Comparison of ENCODE assay signal across 4 fruit fly cellular contexts in the genomic region with DNA sequence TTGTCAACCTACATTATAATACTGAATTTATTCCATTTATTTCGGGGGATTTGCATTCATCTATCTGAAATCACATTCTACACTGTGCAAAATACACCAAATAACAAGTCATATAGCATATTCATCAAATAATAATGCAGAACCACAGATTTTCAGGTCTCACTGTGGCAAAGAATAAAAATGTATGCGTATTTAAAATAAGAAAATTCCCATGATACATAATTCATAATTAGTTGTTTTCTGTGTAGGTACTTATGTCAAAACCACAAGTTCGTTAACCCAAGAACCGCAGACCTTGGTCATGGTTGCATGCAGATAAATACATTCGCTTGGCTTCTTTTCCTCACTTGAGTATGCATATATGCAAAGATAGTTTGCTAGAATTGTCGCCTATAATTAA.
TF ChIP-seq lines count a peak whose summit lies in the region.

No protein-coding gene starts in this region.

- TF ChIP-seq CTCF in whole organism, embryonic (GFP tag; optimal IDR thresholded peaks at IDR 0.05; lab: Kevin White, UChicago): no peak

TF ChIP-seq in whole organism, embryonic, 481 proteins besides CTCF, POLR2A, EP300 and RAD21 (continues in another document):
- TF ChIP-seq sens (GFP tag; lab: Kevin White, UChicago) (peak; percentile 26), Mes4 (GFP tag; optimal IDR thresholded peaks at IDR 0.05; lab: Kevin White, UChicago) (no peak), NC2β (GFP tag; optimal IDR thresholded peaks at IDR 0.05; lab: Kevin White, UChicago) (no peak), Awh (GFP tag; IDR thresholded peaks at IDR 0.05; lab: Robert Waterston, UW) (no peak), CG9817 (tag; optimal IDR thresholded peaks at IDR 0.05; lab: Kevin White, UChicago) (no peak), Rx (GFP tag; IDR thresholded peaks at IDR 0.05; lab: Robert Waterston, UW) (peak; percentile 8; the same call in 1 of the 2 replicates), Adf1 (GFP tag; IDR thresholded peaks at IDR 0.05; lab: Robert Waterston, UW) (no peak), Drgx (GFP tag; IDR thresholded peaks at IDR 0.05; lab: Robert Waterston, UW) (peak; percentile 47), Dll (GFP tag; IDR thresholded peaks at IDR 0.05; lab: Robert Waterston, UW; ENCODE audit: partially characterized antibody) (no peak), CG6689 (GFP tag; IDR thresholded peaks at IDR 0.05; lab: Robert Waterston, UW) (0 out of 2 replicates have a peak, but pooled peaks have one; percentile 13), CG7839 (tag; optimal IDR thresholded peaks at IDR 0.05; lab: Kevin White, UChicago) (no peak), repo (GFP tag; optimal IDR thresholded peaks at IDR 0.05; lab: Kevin White, UChicago) (no peak), Blimp-1 (GFP tag; optimal IDR thresholded peaks at IDR 0.05; lab: Kevin White, UChicago) (peak; percentile 13), MESR4 (GFP tag; optimal IDR thresholded peaks at IDR 0.05; lab: Kevin White, UChicago) (no peak), CG9609 (GFP tag; optimal IDR thresholded peaks at IDR 0.05; lab: Kevin White, UChicago) (no peak), CG1603 (tag; optimal IDR thresholded peaks at IDR 0.05; lab: Kevin White, UChicago) (no peak), gt (GFP tag; IDR thresholded peaks at IDR 0.05; lab: Robert Waterston, UW) (no peak), sisA (GFP tag; IDR thresholded peaks at IDR 0.05; lab: Robert Waterston, UW) (peak; percentile 10; the same call in 1 of the 2 replicates), cwo (GFP tag; optimal IDR thresholded peaks at IDR 0.05; lab: Kevin White, UChicago) (no peak), lbe (GFP tag; optimal IDR thresholded peaks at IDR 0.05; lab: Kevin White, UChicago) (peak; percentile 10), abd-A (tag; optimal IDR thresholded peaks at IDR 0.05; lab: Kevin White, UChicago) (no peak), Nf-YB (GFP tag; optimal IDR thresholded peaks at IDR 0.05; lab: Kevin White, UChicago) (no peak)

TF ChIP-seq in whole organism, prepupa, 60 proteins besides CTCF, POLR2A, EP300 and RAD21 (continues in another document):
- TF ChIP-seq pdm3 (GFP tag; optimal IDR thresholded peaks at IDR 0.05; lab: Kevin White, UChicago): peak; percentile 25
- no peak for TF ChIP-seq CG7368 (GFP tag; optimal IDR thresholded peaks at IDR 0.05; lab: Kevin White, UChicago)
- peak; percentile 31 for TF ChIP-seq CG3032 (tag; optimal IDR thresholded peaks at IDR 0.05; lab: Kevin White, UChicago)
- TF ChIP-seq CG1621 (tag; optimal IDR thresholded peaks at IDR 0.05; lab: Kevin White, UChicago): peak; percentile 22
- TF ChIP-seq CG6163 (GFP tag; IDR thresholded peaks at IDR 0.05; lab: Robert Waterston, UW): peak; percentile 79
- TF ChIP-seq ss (GFP tag; optimal IDR thresholded peaks at IDR 0.05; lab: Kevin White, UChicago): peak; percentile 24 to 27
- TF ChIP-seq CG16779 (tag; optimal IDR thresholded peaks at IDR 0.05; lab: Kevin White, UChicago): no peak
- no peak for TF ChIP-seq Sox15 (GFP tag; optimal IDR thresholded peaks at IDR 0.05; lab: Kevin White, UChicago)
- no peak for TF ChIP-seq esn (GFP tag; optimal IDR thresholded peaks at IDR 0.05; lab: Kevin White, UChicago)
- TF ChIP-seq dsx (GFP tag; optimal IDR thresholded peaks at IDR 0.05; lab: Kevin White, UChicago; ENCODE audit: poor library complexity, severe bottlenecking): peak; percentile 20
- TF ChIP-seq CG4318 (GFP tag; optimal IDR thresholded peaks at IDR 0.05; lab: Kevin White, UChicago): no peak
- peak; percentile 53; the same call in 2 of the 3 replicates for TF ChIP-seq eg (GFP tag; IDR thresholded peaks at IDR 0.05; lab: Robert Waterston, UW)
- no peak for TF ChIP-seq CG11762 (GFP tag; optimal IDR thresholded peaks at IDR 0.05; lab: Kevin White, UChicago; ENCODE audit: insufficient read depth)
- TF ChIP-seq Eip93F (GFP tag; optimal IDR thresholded peaks at IDR 0.05; lab: Kevin White, UChicago): no peak
- TF ChIP-seq Hr38 (GFP tag; optimal IDR thresholded peaks at IDR 0.05; lab: Kevin White, UChicago): no peak
- TF ChIP-seq OdsH (GFP tag; optimal IDR thresholded peaks at IDR 0.05; lab: Kevin White, UChicago): peak; percentile 43
- peak; percentile 44 for TF ChIP-seq CG32006 (GFP tag; optimal IDR thresholded peaks at IDR 0.05; lab: Kevin White, UChicago)
- peak; percentile 29; the same call in 1 of the 3 replicates for TF ChIP-seq CG8119 (GFP tag; IDR thresholded peaks at IDR 0.05; lab: Robert Waterston, UW)
- no peak for TF ChIP-seq CG6854 (GFP tag; optimal IDR thresholded peaks at IDR 0.05; lab: Kevin White, UChicago)
- TF ChIP-seq CG6808 (GFP tag; optimal IDR thresholded peaks at IDR 0.05; lab: Kevin White, UChicago): peak; percentile 19
- peak; percentile 17 for TF ChIP-seq Hr39 (GFP tag; optimal IDR thresholded peaks at IDR 0.05; lab: Kevin White, UChicago)
- no peak for TF ChIP-seq CG11294 (GFP tag; IDR thresholded peaks at IDR 0.05; lab: Robert Waterston, UW)

TF ChIP-seq in whole organism, pupa, 21 proteins besides CTCF, POLR2A, EP300 and RAD21:
- TF ChIP-seq Ets98B (GFP tag; IDR thresholded peaks at IDR 0.05; lab: Robert Waterston, UW): no peak
- TF ChIP-seq D1 (tag; optimal IDR thresholded peaks at IDR 0.05; lab: Kevin White, UChicago): no peak
- peak; percentile 80 for TF ChIP-seq CG4496 (GFP tag; IDR thresholded peaks at IDR 0.05; lab: Robert Waterston, UW)
- TF ChIP-seq CG13204 (GFP tag; optimal IDR thresholded peaks at IDR 0.05; lab: Kevin White, UChicago): no peak
- peak; percentile 31 for TF ChIP-seq CG8301 (tag; optimal IDR thresholded peaks at IDR 0.05; lab: Kevin White, UChicago)
- TF ChIP-seq CG32121 (GFP tag; IDR thresholded peaks at IDR 0.05; lab: Robert Waterston, UW): peak; percentile 40; the same call in 1 of the 2 replicates
- TF ChIP-seq gl (tag; optimal IDR thresholded peaks at IDR 0.05; lab: Kevin White, UChicago): no peak
- TF ChIP-seq EcR (GFP tag; optimal IDR thresholded peaks at IDR 0.05; lab: Kevin White, UChicago): peak; percentile 72
- TF ChIP-seq CG12605 (GFP tag; IDR thresholded peaks at IDR 0.05; lab: Robert Waterston, UW): no peak
- TF ChIP-seq CG9948 (tag; optimal IDR thresholded peaks at IDR 0.05; lab: Kevin White, UChicago): peak; percentile 50
- TF ChIP-seq Pif1A (GFP tag; optimal IDR thresholded peaks at IDR 0.05; lab: Kevin White, UChicago): peak; percentile 34
- peak; percentile 34 for TF ChIP-seq CG34367 (tag; optimal IDR thresholded peaks at IDR 0.05; lab: Kevin White, UChicago)
- TF ChIP-seq fd96Ca (GFP tag; IDR thresholded peaks at IDR 0.05; lab: Robert Waterston, UW): no peak
- peak; percentile 36 for TF ChIP-seq CG17806 (tag; optimal IDR thresholded peaks at IDR 0.05; lab: Kevin White, UChicago)
- no peak for TF ChIP-seq Pif1B (GFP tag; optimal IDR thresholded peaks at IDR 0.05; lab: Kevin White, UChicago)
- TF ChIP-seq CG10348 (GFP tag; IDR thresholded peaks at IDR 0.05; lab: Robert Waterston, UW): no peak
- no peak for TF ChIP-seq Snoo (tag; optimal IDR thresholded peaks at IDR 0.05; lab: Kevin White, UChicago)
- TF ChIP-seq CG8159 (tag; optimal IDR thresholded peaks at IDR 0.05; lab: Kevin White, UChicago): peak; percentile 50
- TF ChIP-seq rn (GFP tag; IDR thresholded peaks at IDR 0.05; lab: Robert Waterston, UW): no peak
- TF ChIP-seq CG15710 (tag; optimal IDR thresholded peaks at IDR 0.05; lab: Kevin White, UChicago): peak; percentile 34
- TF ChIP-seq CG14655 (GFP tag; optimal IDR thresholded peaks at IDR 0.05; lab: Kevin White, UChicago): peak; percentile 34
TF ChIP-seq in whole organism, pupa: peak in this region for 11.

TF ChIP-seq in whole organism, wandering third instar larva, 38 proteins besides CTCF, POLR2A, EP300 and RAD21:
- peak; percentile 17 for TF ChIP-seq GATAd (GFP tag; optimal IDR thresholded peaks at IDR 0.05; lab: Kevin White, UChicago)
- TF ChIP-seq Rel (GFP tag; optimal IDR thresholded peaks at IDR 0.05; lab: Kevin White, UChicago): no peak
- TF ChIP-seq Rel (tag; optimal IDR thresholded peaks at IDR 0.05; lab: Kevin White, UChicago): peak; percentile 85
- TF ChIP-seq Hr83 (GFP tag; optimal IDR thresholded peaks at IDR 0.05; lab: Kevin White, UChicago; ENCODE audit: poor library complexity, severe bottlenecking): no peak
- peak; percentile 68 for TF ChIP-seq br (GFP tag; optimal IDR thresholded peaks at IDR 0.05; lab: Kevin White, UChicago)
- TF ChIP-seq Sp1 (GFP tag; optimal IDR thresholded peaks at IDR 0.05; lab: Kevin White, UChicago): peak; percentile 48
- TF ChIP-seq Hnf4 (GFP tag; optimal IDR thresholded peaks at IDR 0.05; lab: Kevin White, UChicago): peak; percentile 78
- TF ChIP-seq h (GFP tag; optimal IDR thresholded peaks at IDR 0.05; lab: Kevin White, UChicago): peak; percentile 74
- TF ChIP-seq tai (GFP tag; optimal IDR thresholded peaks at IDR 0.05; lab: Kevin White, UChicago): peak; percentile 69
- peak; percentile 75 for TF ChIP-seq ey (GFP tag; optimal IDR thresholded peaks at IDR 0.05; lab: Kevin White, UChicago)
- TF ChIP-seq OdsH (GFP tag; optimal IDR thresholded peaks at IDR 0.05; lab: Kevin White, UChicago): peak; percentile 57
- TF ChIP-seq CrebA (GFP tag; optimal IDR thresholded peaks at IDR 0.05; lab: Kevin White, UChicago; ENCODE audit: borderline replicate concordance): no peak
- peak; percentile 16 for TF ChIP-seq woc (GFP tag; optimal IDR thresholded peaks at IDR 0.05; lab: Kevin White, UChicago)
- TF ChIP-seq CG32264 (GFP tag; optimal IDR thresholded peaks at IDR 0.05; lab: Kevin White, UChicago): no peak
- TF ChIP-seq CG9705 (GFP tag; optimal IDR thresholded peaks at IDR 0.05; lab: Kevin White, UChicago): no peak
- TF ChIP-seq sage (GFP tag; optimal IDR thresholded peaks at IDR 0.05; lab: Kevin White, UChicago): no peak
- peak in 1 of 2 experiments; percentile 68 for TF ChIP-seq foxo (GFP tag; optimal IDR thresholded peaks at IDR 0.05; lab: Kevin White, UChicago)
- TF ChIP-seq dmrt93B (GFP tag; optimal IDR thresholded peaks at IDR 0.05; lab: Kevin White, UChicago): peak; percentile 11
- TF ChIP-seq HLH106 (tag; optimal IDR thresholded peaks at IDR 0.05; lab: Kevin White, UChicago): peak; percentile 65
- peak; percentile 71 for TF ChIP-seq rgr (GFP tag; optimal IDR thresholded peaks at IDR 0.05; lab: Kevin White, UChicago)
- peak; percentile 57 for TF ChIP-seq fru (GFP tag; optimal IDR thresholded peaks at IDR 0.05; lab: Kevin White, UChicago)
- no peak for TF ChIP-seq dl (GFP tag; optimal IDR thresholded peaks at IDR 0.05; lab: Kevin White, UChicago; ENCODE audit: insufficient read depth in 1 of 2, partially characterized antibody in 2 of 2)
- peak; percentile 51 for TF ChIP-seq psq (GFP tag; optimal IDR thresholded peaks at IDR 0.05; lab: Kevin White, UChicago)
- TF ChIP-seq Abd-B (GFP tag; optimal IDR thresholded peaks at IDR 0.05; lab: Kevin White, UChicago): no peak
- no peak for TF ChIP-seq usp (GFP tag; optimal IDR thresholded peaks at IDR 0.05; lab: Kevin White, UChicago)
